Worm (Caenorhabditis elegans) whole organism, L4 larva: ENCODE data around the gene srx-98.
A peak's percentile ranks its signal among the peaks of the same experiment; 100 is the strongest.

Experiments used
- F49E8.2 ChIP-seq: sonication (generic microtip); optimal IDR thresholded peaks from 2 replicates; lab custom pipeline; 2016; ENCODE audit warnings: missing compliant biosample characterization, mild to moderate bottlenecking, missing genetic modification characterization, borderline replicate concordance
- R02D3.7 ChIP-seq: fragments of 150-350 bp; sonication (generic microtip); optimal IDR thresholded peaks from 3 replicates; lab custom pipeline; 2014; ENCODE audit warnings: missing biosample characterization, missing genetic modification characterization
- aha-1 ChIP-seq: fragments of 150-350 bp; peaks from one replicate; lab custom pipeline; 2014; ENCODE audit warnings: missing biosample characterization, missing genetic modification characterization
- ceh-20 ChIP-seq: fragments of 200-800 bp; sonication (Bioruptor generic); IDR thresholded peaks from 2 replicates; pipeline ENCODE4 v1.3.6; 2022; ENCODE audit warnings: missing genetic modification reagents, missing genetic modification characterization, missing compliant biosample characterization
- ceh-82 ChIP-seq: sonication (generic microtip); optimal IDR thresholded peaks from 2 replicates; lab custom pipeline; 2017; ENCODE audit warnings: missing biosample characterization, missing genetic modification characterization
- daf-12 ChIP-seq: fragments of 150-350 bp; optimal IDR thresholded peaks from 2 replicates; lab custom pipeline; 2014; ENCODE audit warnings: missing biosample characterization, missing genetic modification reagents, missing genetic modification characterization
- daf-16 ChIP-seq, 3 experiments: sonication (generic microtip); optimal IDR thresholded peaks; 2 replicates each; lab custom pipeline; 2016 to 2017; ENCODE audit warnings: missing genetic modification characterization in 3 of 3, missing genetic modification reagents in 3 of 3, mild to moderate bottlenecking in 2 of 3, missing compliant biosample characterization in 2 of 3, missing biosample characterization in 1 of 3, moderate library complexity in 1 of 3
- dmd-6 ChIP-seq: fragments of 200-800 bp; sonication (Bioruptor generic); IDR thresholded peaks from 2 replicates; pipeline ENCODE4 v1.3.6; 2022; ENCODE audit warnings: missing genetic modification reagents, missing genetic modification characterization, missing compliant biosample characterization
- dpl-1 ChIP-seq: fragments of 150-350 bp; optimal IDR thresholded peaks from 2 replicates; lab custom pipeline; 2014; ENCODE audit warnings: missing biosample characterization, missing genetic modification reagents, missing genetic modification characterization
- duxl-1 ChIP-seq: sonication (generic microtip); optimal IDR thresholded peaks from 2 replicates; lab custom pipeline; 2016; ENCODE audit warnings: mild to moderate bottlenecking, missing genetic modification characterization, moderate library complexity, missing compliant biosample characterization; ENCODE audit not compliant: poor library complexity
- egl-27 ChIP-seq: sonication (generic microtip); optimal IDR thresholded peaks from 3 replicates; lab custom pipeline; 2017; ENCODE audit warnings: missing biosample characterization, missing genetic modification reagents, missing genetic modification characterization
- hlh-11 ChIP-seq: fragments of 200-800 bp; sonication (Bioruptor generic); optimal IDR thresholded peaks from 2 replicates; lab custom pipeline; 2018; ENCODE audit warnings: mild to moderate bottlenecking, missing genetic modification characterization, missing compliant biosample characterization
- hlh-30 ChIP-seq: sonication (generic microtip); optimal IDR thresholded peaks from 2 replicates; lab custom pipeline; 2017; ENCODE audit warnings: antibody characterized with exemption, mild to moderate bottlenecking, missing genetic modification characterization, missing compliant biosample characterization; ENCODE audit not compliant: insufficient read depth
- lin-13 ChIP-seq: fragments of 150-350 bp; optimal IDR thresholded peaks from 2 replicates; lab custom pipeline; 2014; ENCODE audit warnings: missing biosample characterization, missing genetic modification reagents, missing genetic modification characterization
- lin-15B ChIP-seq: fragments of 150-350 bp; sonication (generic microtip); optimal IDR thresholded peaks from 3 replicates; lab custom pipeline; 2014; ENCODE audit warnings: missing biosample characterization, missing genetic modification characterization
- lin-39 ChIP-seq: fragments of 150-350 bp; optimal IDR thresholded peaks from 2 replicates; lab custom pipeline; 2014; ENCODE audit warnings: missing biosample characterization, missing genetic modification reagents, missing genetic modification characterization
- mdl-1 ChIP-seq, 2 experiments: fragments of 150-350 bp in 1 of 2; sonication (generic microtip) in 1 of 2; optimal IDR thresholded peaks; 2 replicates each; lab custom pipeline; 2014 to 2017; ENCODE audit warnings: missing biosample characterization in 2 of 2, missing genetic modification characterization in 2 of 2
- mdt-29 ChIP-seq: fragments of 200-800 bp; sonication (Bioruptor generic); IDR thresholded peaks from 2 replicates; pipeline ENCODE4 v1.3.6; 2022; ENCODE audit warnings: missing genetic modification reagents, missing genetic modification characterization, missing compliant biosample characterization
- mes-2 ChIP-seq: sonication (generic microtip); optimal IDR thresholded peaks from 2 replicates; lab custom pipeline; 2016; ENCODE audit warnings: missing genotype, mild to moderate bottlenecking, missing genetic modification characterization, missing compliant biosample characterization; ENCODE audit not compliant: poor library complexity, severe bottlenecking
- mxl-3 ChIP-seq: fragments of 200-800 bp; sonication (Bioruptor generic); optimal IDR thresholded peaks from 2 replicates; lab custom pipeline; 2018; ENCODE audit warnings: mild to moderate bottlenecking, missing genetic modification characterization, missing compliant biosample characterization
- nhr-237 ChIP-seq: sonication (generic microtip); optimal IDR thresholded peaks from 2 replicates; lab custom pipeline; 2017; ENCODE audit warnings: missing biosample characterization, missing genetic modification characterization
- nhr-25 ChIP-seq: sonication (generic microtip); optimal IDR thresholded peaks from 2 replicates; lab custom pipeline; 2017; ENCODE audit warnings: missing genetic modification characterization, mild to moderate bottlenecking, missing compliant biosample characterization, antibody characterized with exemption, moderate library complexity, borderline replicate concordance; ENCODE audit not compliant: insufficient read depth
- nhr-28 ChIP-seq: fragments of 150-350 bp; optimal IDR thresholded peaks from 2 replicates; lab custom pipeline; 2014; ENCODE audit warnings: missing biosample characterization, missing genetic modification characterization
- nhr-77 ChIP-seq: fragments of 150-350 bp; optimal IDR thresholded peaks from 2 replicates; lab custom pipeline; 2014; ENCODE audit warnings: missing biosample characterization, missing genetic modification characterization
- pqm-1 ChIP-seq: sonication (generic microtip); optimal IDR thresholded peaks from 2 replicates; lab custom pipeline; 2017; ENCODE audit warnings: missing biosample characterization, missing genetic modification characterization
- snpc-1.2 ChIP-seq: fragments of 200-800 bp; sonication (Bioruptor generic); IDR thresholded peaks from 2 replicates; pipeline ENCODE4 v1.3.6; 2022; ENCODE audit warnings: missing genetic modification reagents, missing genetic modification characterization, missing compliant biosample characterization
- tra-1 ChIP-seq: fragments of 200-800 bp; sonication (Bioruptor generic); IDR thresholded peaks from 2 replicates; pipeline ENCODE4 v1.3.6; 2022; ENCODE audit warnings: missing genetic modification reagents, missing genetic modification characterization, missing compliant biosample characterization
- unc-39 ChIP-seq: sonication (generic microtip); optimal IDR thresholded peaks from 2 replicates; lab custom pipeline; 2017; ENCODE audit warnings: missing biosample characterization, missing genetic modification characterization
- unc-62 ChIP-seq, 3 experiments: fragments of 150-350 bp in 1 of 3; sonication (generic microtip); optimal IDR thresholded peaks in 2 of 3; peaks in 1 of 3; 1 replicate in 1 of 3; 2 replicates in 2 of 3; lab custom pipeline; 2014 to 2017; ENCODE audit warnings: missing biosample characterization in 3 of 3, missing genetic modification characterization in 3 of 3, missing genetic modification reagents in 3 of 3, missing genotype in 1 of 3

Gene srx-98

ce11 chrII:3682770-3683234 lies 11.9 kb upstream of the srx-98 start, which contains the start of gene F19B10.1:
Gene F19B10.1 (plus strand): TSS chrII:3683184.
- peak; percentile 85 for TF ChIP-seq duxl-1 (tag; lab: Kevin White, UChicago)
- TF ChIP-seq snpc-1.2 (GFP tag; lab: Robert Waterston, UW), result no peak
- no peak for TF ChIP-seq F49E8.2 (tag; lab: Kevin White, UChicago)
- no peak for TF ChIP-seq mdt-29 (GFP tag; lab: Robert Waterston, UW)
- peak; percentile 8 for TF ChIP-seq nhr-77 (tag; lab: Kevin White, UChicago)
- no peak for TF ChIP-seq unc-39
- TF ChIP-seq hlh-11 (tag; lab: Kevin White, UChicago), result peak; percentile 74
- peak; percentile 45 for TF ChIP-seq R02D3.7 (tag; lab: Kevin White, UChicago)
- peak in 1 of 2 experiments; percentile 79 for TF ChIP-seq unc-62 (GFP tag; optimal IDR thresholded peaks at IDR 0.05 in 1 of 2; lab: Kevin White, UChicago)
- TF ChIP-seq unc-62 (tag; optimal IDR thresholded peaks at IDR 0.05; lab: Kevin White, UChicago), result no peak
- peak; percentile 63 for TF ChIP-seq dmd-6 (GFP tag; lab: Robert Waterston, UW)
- peak; percentile 71 for TF ChIP-seq nhr-28 (tag; lab: Kevin White, UChicago)
- TF ChIP-seq mes-2 (tag; lab: Kevin White, UChicago), result peak; percentile 86
- TF ChIP-seq hlh-30, result peak; percentile 100
- peak; percentile 93 for TF ChIP-seq dpl-1 (GFP tag; lab: Kevin White, UChicago)
- peak; percentile 3 for TF ChIP-seq pqm-1 (tag; lab: Kevin White, UChicago)
- TF ChIP-seq nhr-237 (tag; lab: Kevin White, UChicago), result no peak
- TF ChIP-seq lin-13, result peak; percentile 41
- TF ChIP-seq mxl-3, result peak; percentile 63
- TF ChIP-seq ceh-20 (GFP tag; lab: Robert Waterston, UW), result peak; percentile 24; the same call in 1 of the 2 replicates
- peak in 1 of 2 experiments; percentile 66 for TF ChIP-seq mdl-1 (tag; optimal IDR thresholded peaks at IDR 0.05; lab: Kevin White, UChicago)
- TF ChIP-seq nhr-25 (tag; lab: Kevin White, UChicago), result peak; percentile 9

DNA sequence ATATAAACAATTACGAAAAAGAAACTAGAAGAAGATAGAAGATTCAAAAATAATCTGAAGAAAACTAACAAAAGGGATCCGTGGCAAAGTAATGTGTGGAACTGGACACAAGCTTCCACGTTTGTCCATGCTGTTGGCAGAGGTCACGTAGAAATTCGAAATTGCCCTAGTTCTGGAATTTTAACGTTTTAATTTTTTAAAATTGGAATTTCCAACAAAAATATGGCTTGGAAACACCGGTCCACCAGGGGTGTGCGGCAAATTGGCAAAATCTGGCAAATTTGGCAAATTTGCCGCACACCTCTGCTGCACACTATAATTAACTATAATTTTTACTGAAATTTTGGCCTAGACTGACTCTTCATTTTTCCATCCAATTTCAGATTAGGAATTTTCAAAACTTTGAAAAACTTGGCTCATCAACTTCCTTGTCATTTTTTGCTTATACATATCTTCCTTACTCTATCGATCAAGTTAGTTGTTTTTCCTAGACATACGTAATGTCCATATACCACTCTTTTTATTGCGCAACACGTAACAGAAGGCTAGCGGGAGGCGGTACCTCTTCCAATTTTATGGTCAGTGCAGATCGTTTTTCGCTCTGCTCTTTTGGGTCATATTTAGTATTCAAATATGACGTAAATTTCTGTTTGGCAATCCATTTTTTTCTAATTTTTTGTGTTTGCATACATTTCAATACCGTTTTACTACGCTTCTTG lies 10.7 kb upstream of the srx-98 start, which contains the start of gene F19B10.10:
Gene F19B10.10 (minus strand): TSS at position 51 of the 719 bp plus-strand sequence.
- no peak for TF ChIP-seq aha-1 (tag; lab: Kevin White, UChicago)

DNA sequence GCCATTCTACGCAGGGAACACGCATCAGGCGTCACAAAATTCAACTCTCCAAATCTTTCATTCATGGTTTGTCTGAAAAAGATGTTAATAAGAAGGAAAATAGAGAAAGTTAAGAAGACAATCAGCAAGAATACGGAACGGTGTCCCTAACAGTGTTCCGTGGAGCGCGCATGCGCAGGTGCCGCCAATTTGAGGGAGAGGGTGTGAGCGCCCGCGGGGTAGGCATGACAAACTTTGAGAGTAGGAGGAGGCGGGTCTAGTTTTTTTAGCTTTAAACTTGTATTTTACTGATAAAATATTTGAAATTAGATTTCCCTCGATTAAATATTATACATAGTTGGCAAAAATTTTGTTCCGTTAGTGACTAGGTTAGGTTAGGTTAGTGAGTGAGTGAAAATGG lies 9.5 kb upstream of the srx-98 start:
- TF ChIP-seq daf-12 (tag; lab: Kevin White, UChicago) (no peak), lin-39 (tag; lab: Kevin White, UChicago) (no peak), mdt-29 (GFP tag; lab: Robert Waterston, UW) (no peak), daf-16 (GFP tag; optimal IDR thresholded peaks at IDR 0.05; lab: Kevin White, UChicago) (no peak), daf-16 (tag; optimal IDR thresholded peaks at IDR 0.05; lab: Kevin White, UChicago) (no peak), egl-27 (tag; lab: Kevin White, UChicago) (no peak), lin-15B (tag; lab: Kevin White, UChicago) (no peak), mxl-3 (no peak), tra-1 (GFP tag; lab: Robert Waterston, UW) (no peak)

DNA sequence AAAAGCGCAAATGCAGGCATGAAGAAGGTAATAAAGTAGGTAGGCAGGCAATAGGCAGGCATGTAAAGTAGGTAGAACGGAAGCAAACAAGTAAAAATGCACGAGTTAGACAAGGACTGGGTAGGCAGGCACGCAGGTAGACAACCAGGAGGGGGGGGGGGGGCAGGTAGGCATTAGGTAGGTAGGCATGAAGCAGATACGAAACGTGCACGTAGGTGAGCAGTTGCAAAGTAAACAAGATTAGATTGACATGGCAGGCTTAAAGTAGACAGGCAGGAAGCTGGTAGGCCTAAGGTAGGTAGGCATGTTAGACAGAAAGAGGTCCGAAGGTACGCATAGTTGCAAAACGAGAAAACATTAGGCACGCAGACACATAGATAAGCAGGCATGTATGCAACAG lies 8.1 kb upstream of the srx-98 start:
- TF ChIP-seq duxl-1 (tag; lab: Kevin White, UChicago) (no peak), unc-62 (GFP tag; optimal IDR thresholded peaks at IDR 0.05 in 1 of 2; lab: Kevin White, UChicago) (peak in 1 of 2 experiments; percentile 92), unc-62 (tag; optimal IDR thresholded peaks at IDR 0.05; lab: Kevin White, UChicago) (no peak)

DNA sequence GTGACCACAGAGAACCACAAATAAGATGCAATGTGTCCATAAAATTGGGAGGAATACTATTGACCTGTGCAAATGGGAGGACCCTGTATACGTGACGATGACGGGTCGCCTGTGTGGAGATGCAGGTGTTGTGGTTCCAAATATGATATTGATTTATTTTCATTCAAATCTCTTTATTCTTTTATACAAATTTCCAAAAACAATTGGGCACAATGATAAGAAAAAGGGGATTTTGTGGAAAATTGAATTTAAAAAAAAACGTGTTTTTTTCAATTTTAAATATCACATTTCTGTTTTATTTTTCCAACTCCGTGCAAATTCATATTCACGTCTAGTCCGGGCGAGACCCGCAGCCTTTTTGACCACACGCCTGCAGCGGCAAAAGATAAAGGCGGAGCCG lies 4.3 kb upstream of the srx-98 start, which contains the start of gene F19B10.2:
Gene F19B10.2 (plus strand): TSS at position 301 of the 400 bp plus-strand sequence.
- TF ChIP-seq ceh-82 (tag; lab: Kevin White, UChicago) (no peak), mdl-1 (tag; optimal IDR thresholded peaks at IDR 0.05; lab: Kevin White, UChicago) (no peak), nhr-77 (tag; lab: Kevin White, UChicago) (no peak)
- TF ChIP-seq, all 104 proteins: peak for 0
